Worm (Caenorhabditis elegans) whole organism, L1 larva: ENCODE measurements around the gene ddn-1.
A peak's percentile ranks its signal among the peaks of the same experiment; 100 is the strongest.

ENCODE experiments used
- C04F5.9 ChIP-seq: sonication (generic microtip); optimal IDR thresholded peaks from 2 replicates; lab custom pipeline; 2016; ENCODE audit warnings: missing genetic modification characterization, missing compliant biosample characterization
- blmp-1 ChIP-seq: fragments of 150-350 bp; optimal IDR thresholded peaks from 2 replicates; lab custom pipeline; 2014; ENCODE audit warnings: missing biosample characterization, missing genetic modification characterization
- fkh-10 ChIP-seq: sonication (generic microtip); optimal IDR thresholded peaks from 2 replicates; lab custom pipeline; 2017; ENCODE audit warnings: missing biosample characterization, missing genetic modification reagents, missing genetic modification characterization
- fos-1 ChIP-seq: fragments of 150-350 bp; optimal IDR thresholded peaks from 2 replicates; lab custom pipeline; 2014; ENCODE audit warnings: missing biosample characterization, missing genetic modification characterization
- nhr-12 ChIP-seq: sonication (generic microtip); optimal IDR thresholded peaks from 2 replicates; lab custom pipeline; 2017; ENCODE audit warnings: missing biosample characterization, missing genetic modification characterization
- pag-3 ChIP-seq: sonication (generic microtip); optimal IDR thresholded peaks from 2 replicates; lab custom pipeline; 2017; ENCODE audit warnings: missing genetic modification characterization, mild to moderate bottlenecking, missing compliant biosample characterization, antibody characterized with exemption, borderline replicate concordance; ENCODE audit not compliant: insufficient read depth
- unc-130 ChIP-seq: fragments of 150-350 bp; optimal IDR thresholded peaks from 2 replicates; lab custom pipeline; 2017; ENCODE audit warnings: missing biosample characterization, missing genetic modification characterization, inconsistent platforms
- unc-98 ChIP-seq: fragments of 200-800 bp; sonication (Bioruptor generic); IDR thresholded peaks from 2 replicates; pipeline ENCODE4 v1.3.6; 2022; ENCODE audit warnings: missing genetic modification characterization, missing compliant biosample characterization

DNA sequence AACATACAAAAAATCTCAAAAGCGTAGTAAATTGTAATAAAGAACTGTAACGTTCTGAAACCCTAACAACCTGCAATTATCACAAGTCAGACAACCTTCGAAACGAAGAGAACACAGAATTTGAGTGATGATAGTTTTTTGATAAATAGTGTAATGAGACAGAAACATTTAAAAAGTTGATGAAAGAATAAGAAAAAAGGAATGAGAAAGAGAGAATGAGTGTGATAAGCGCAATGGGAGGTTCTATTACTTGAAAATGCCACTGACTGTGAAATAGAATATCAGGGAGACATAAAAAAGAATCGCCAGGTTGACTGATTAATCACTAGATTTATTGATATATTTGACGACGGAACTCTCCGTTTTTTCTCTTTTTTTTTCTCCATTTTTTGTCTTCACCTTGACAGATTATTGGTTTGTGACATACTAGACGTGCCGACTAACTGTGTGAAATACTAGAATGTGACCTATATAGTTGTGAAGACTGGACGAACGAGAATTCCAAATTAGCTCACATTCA lies 39.0 kb upstream of the ddn-1 start:
- no peak for TF ChIP-seq fos-1 (tag; lab: Kevin White, UChicago)
- no peak for TF ChIP-seq nhr-12 (tag; lab: Kevin White, UChicago)
- TF ChIP-seq blmp-1 (tag; lab: Kevin White, UChicago): peak; percentile 30
- no peak for TF ChIP-seq unc-130 (tag; lab: Kevin White, UChicago)
- no peak for TF ChIP-seq C04F5.9 (tag; lab: Kevin White, UChicago)
- no peak for TF ChIP-seq unc-98 (GFP tag; lab: Robert Waterston, UW)
- no peak for TF ChIP-seq fkh-10 (GFP tag; lab: Kevin White, UChicago)
- TF ChIP-seq pag-3 (tag; lab: Kevin White, UChicago): no peak
